Worm (Caenorhabditis elegans): Measurements from ENCODE around the gene fbxb-83.
A peak's percentile ranks its signal among the peaks of the same experiment; 100 is the strongest.

fbxb-83 gene

DNA sequence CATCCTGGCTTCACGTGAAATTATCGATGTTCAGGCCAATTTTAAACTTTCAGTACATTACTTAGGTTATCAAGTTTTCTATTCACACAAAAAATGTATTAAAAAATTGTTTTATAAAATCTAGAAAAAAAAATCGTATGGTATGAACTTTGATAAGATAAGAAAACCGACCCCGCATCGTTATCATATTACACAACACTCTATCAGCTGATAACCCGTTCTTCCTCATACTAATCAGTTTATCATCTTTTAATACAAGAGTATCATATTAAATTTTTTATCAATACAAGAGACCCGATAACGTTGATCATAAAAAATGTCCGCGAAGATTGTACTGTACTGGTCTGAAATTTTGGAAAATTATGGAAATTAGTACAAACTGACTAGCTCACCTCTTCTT lies 9.2 kb upstream of the fbxb-83 start (continued):
- TF ChIP-seq tlp-1 (tag; optimal IDR thresholded peaks at IDR 0.05) (peak; percentile 92), sptf-1 (tag; optimal IDR thresholded peaks at IDR 0.05) (no peak), swsn-7 (tag; optimal IDR thresholded peaks at IDR 0.05) (no peak), pqm-1 (tag; optimal IDR thresholded peaks at IDR 0.05) (peak; percentile 98)

DNA sequence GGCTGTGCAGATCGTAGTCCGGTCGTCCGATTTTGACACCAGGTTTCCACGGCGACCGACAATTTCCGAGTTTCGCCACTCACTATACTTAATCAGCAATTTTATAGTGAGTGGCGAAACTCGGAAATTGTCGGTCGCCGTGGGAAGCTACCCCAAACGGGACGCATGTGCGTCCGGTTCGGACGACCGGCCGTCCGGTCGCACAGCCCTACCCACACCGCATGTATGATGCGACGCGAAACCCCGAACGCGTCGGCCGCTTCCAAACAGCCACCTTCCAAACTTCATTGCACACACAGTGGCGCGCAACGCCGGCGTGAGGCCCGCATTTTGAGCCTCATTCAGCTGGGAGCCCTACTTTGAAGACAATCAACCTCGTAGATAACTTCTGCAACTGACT lies 6.1 kb upstream of the fbxb-83 start:
- TF ChIP-seq ces-1 (GFP tag; optimal IDR thresholded peaks at IDR 0.05) (no peak), elt-3 (tag; optimal IDR thresholded peaks at IDR 0.05) (no peak), fos-1 (tag; optimal IDR thresholded peaks at IDR 0.05) (no peak), nhr-77 (tag; optimal IDR thresholded peaks at IDR 0.05) (no peak)

DNA sequence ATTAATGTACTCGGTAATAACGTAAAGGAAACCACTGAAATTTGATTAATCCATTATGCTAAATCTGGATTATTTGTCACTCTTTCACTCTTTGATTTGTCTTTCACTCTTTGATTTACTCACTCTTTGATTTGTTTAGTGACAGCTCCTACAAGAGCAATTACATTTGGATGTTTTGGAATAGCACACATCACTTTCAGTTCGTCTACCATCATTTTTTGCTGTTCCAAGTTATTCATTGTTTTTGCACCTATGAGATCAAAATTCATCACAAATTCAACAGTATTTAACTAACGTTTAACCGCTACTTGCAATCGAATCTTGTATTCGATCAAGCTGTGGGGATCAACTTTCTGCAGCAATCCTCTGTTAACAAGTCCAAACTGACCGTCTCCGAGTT lies 4.1 kb upstream of the fbxb-83 start:
- TF ChIP-seq efl-1 (optimal IDR thresholded peaks at IDR 0.05) (no peak), efl-1 (GFP tag; optimal IDR thresholded peaks at IDR 0.05 in 1 of 2) (peak in 1 of 2 experiments; percentile 69), lin-13 (GFP tag; optimal IDR thresholded peaks at IDR 0.05) (no peak), fkh-4 (tag; optimal IDR thresholded peaks at IDR 0.05; ENCODE audit: borderline replicate concordance) (no peak), skn-1 (tag; optimal IDR thresholded peaks at IDR 0.05) (no peak), sptf-1 (tag; optimal IDR thresholded peaks at IDR 0.05) (no peak), fkh-10 (GFP tag; optimal IDR thresholded peaks at IDR 0.05) (no peak), lin-14 (GFP tag; optimal IDR thresholded peaks at IDR 0.05) (no peak), egl-27 (tag; optimal IDR thresholded peaks at IDR 0.05) (no peak), ceh-63 (GFP tag; optimal IDR thresholded peaks at IDR 0.05) (no peak)

- TF ChIP-seq elt-2 (tag; optimal IDR thresholded peaks at IDR 0.05): peak; percentile 36
- no peak for TF ChIP-seq lin-13 (GFP tag; optimal IDR thresholded peaks at IDR 0.05)
Observed at ce11 chrIII:147570-148076, 2.6 kb upstream of the fbxb-83 start, which contains the start of gene sqst-5. Gene sqst-5, minus strand, starts transcription at chrIII:147620.

DNA sequence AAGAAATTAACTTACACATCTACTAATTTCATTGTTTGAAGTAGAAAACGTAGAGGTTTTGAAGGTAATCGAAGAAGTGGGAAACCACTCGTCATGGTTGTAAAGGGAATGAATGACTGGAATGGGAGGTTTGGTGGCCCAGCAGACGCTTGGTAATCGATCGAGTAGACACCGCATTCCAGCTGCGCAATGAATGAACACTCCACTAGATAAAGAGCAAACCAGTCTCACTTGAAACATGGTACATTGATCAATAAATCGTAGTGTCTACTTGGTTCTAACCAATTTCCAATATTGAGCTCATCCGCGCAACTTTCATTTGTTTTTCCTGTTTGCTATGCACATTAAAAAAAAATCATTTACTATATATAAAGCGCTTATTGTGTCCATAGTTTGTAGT lies 1.4 kb upstream of the fbxb-83 start, which contains the start of gene fbxb-84:
TSS of gene fbxb-84 (minus strand) at position 101 of the 400 bp plus-strand sequence.
- TF ChIP-seq nhr-77 (tag; optimal IDR thresholded peaks at IDR 0.05): no peak
- TF ChIP-seq mep-1 (tag; optimal IDR thresholded peaks at IDR 0.05): no peak
- TF ChIP-seq rnt-1 (tag; optimal IDR thresholded peaks at IDR 0.05): no peak

- TF ChIP-seq grh-1 (GFP tag; IDR thresholded peaks at IDR 0.05) (no peak), efl-1 (optimal IDR thresholded peaks at IDR 0.05) (no peak), efl-1 (GFP tag; optimal IDR thresholded peaks at IDR 0.05 in 1 of 2) (peak in 1 of 2 experiments; percentile 1)
Observed at ce11 chrIII:143121-143520, 1.9 kb downstream of the fbxb-83 start, which contains the start of gene fbxb-82. Gene fbxb-82, minus strand, starts transcription at chrIII:143221.

DNA sequence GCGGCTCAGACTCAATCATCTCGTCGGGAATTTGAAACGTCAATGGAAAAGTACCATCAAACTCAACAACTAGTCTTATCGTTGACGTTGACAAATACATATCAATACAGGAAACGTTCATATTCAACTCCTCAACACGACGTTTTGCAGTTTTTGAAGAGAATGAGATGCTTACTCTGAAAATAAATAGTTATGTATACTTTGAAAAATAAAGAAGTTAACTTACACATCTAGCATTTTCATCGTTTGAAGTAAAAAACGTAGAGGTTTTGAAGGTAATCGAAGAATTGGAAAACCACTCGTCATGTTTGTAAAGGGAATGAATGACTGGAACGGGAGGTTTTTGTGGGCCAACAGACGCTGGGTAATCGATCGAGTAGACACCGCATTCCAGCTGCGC lies 4.1 kb downstream of the fbxb-83 start, which contains the start of gene fbxb-81:
TSS of gene fbxb-81 (minus strand) at position 314 of the 400 bp plus-strand sequence.
- TF ChIP-seq hlh-17 (GFP tag; optimal IDR thresholded peaks at IDR 0.05; ENCODE audit: borderline replicate concordance) (no peak), fkh-4 (tag; optimal IDR thresholded peaks at IDR 0.05; ENCODE audit: borderline replicate concordance) (no peak), tbx-2 (tag; optimal IDR thresholded peaks at IDR 0.05) (no peak), hpl-2 (GFP tag; optimal IDR thresholded peaks at IDR 0.05) (no peak), ztf-11 (tag; optimal IDR thresholded peaks at IDR 0.05) (no peak), nhr-28 (tag; optimal IDR thresholded peaks at IDR 0.05) (no peak), mab-9 (GFP tag; IDR thresholded peaks at IDR 0.05) (no peak), zag-1 (tag; optimal IDR thresholded peaks at IDR 0.05) (no peak), lin-15B (tag; optimal IDR thresholded peaks at IDR 0.05) (no peak), mef-2 (tag; optimal IDR thresholded peaks at IDR 0.05) (no peak), egl-13 (tag; optimal IDR thresholded peaks at IDR 0.05) (no peak), lin-13 (GFP tag; optimal IDR thresholded peaks at IDR 0.05) (no peak), nhr-76 (tag; optimal IDR thresholded peaks at IDR 0.05) (no peak), unc-130 (tag; optimal IDR thresholded peaks at IDR 0.05) (no peak), elt-2 (tag; optimal IDR thresholded peaks at IDR 0.05) (no peak), mdl-1 (tag; optimal IDR thresholded peaks at IDR 0.05) (no peak), nhr-11 (tag; optimal IDR thresholded peaks at IDR 0.05) (no peak), mep-1 (tag; optimal IDR thresholded peaks at IDR 0.05) (no peak)
